Worm (Caenorhabditis elegans) whole organism, L4/young adult: ENCODE measurements around the gene F11F1.1.

Experiments
- W03F9.2 ChIP-seq: fragments of 150-350 bp; optimal IDR thresholded peaks from 2 replicates; lab custom pipeline; 2014; ENCODE audit warnings: missing biosample characterization, missing genetic modification characterization
- him-1 ChIP-seq: sonication (generic microtip); optimal IDR thresholded peaks from 2 replicates; lab custom pipeline; 2016; ENCODE audit warnings: missing genotype, missing genetic modification reagents, missing genetic modification characterization, missing compliant biosample characterization

- TF ChIP-seq him-1 (tag; lab: Kevin White, UChicago) = no peak
- TF ChIP-seq W03F9.2 = no peak
Measured at ce11 chrIII:13381684-13382083, 13.7 kb upstream of the F11F1.1 start.
